Worm (Caenorhabditis elegans): ENCODE results near the gene C46F11.5.

The C46F11.5 gene

DNA sequence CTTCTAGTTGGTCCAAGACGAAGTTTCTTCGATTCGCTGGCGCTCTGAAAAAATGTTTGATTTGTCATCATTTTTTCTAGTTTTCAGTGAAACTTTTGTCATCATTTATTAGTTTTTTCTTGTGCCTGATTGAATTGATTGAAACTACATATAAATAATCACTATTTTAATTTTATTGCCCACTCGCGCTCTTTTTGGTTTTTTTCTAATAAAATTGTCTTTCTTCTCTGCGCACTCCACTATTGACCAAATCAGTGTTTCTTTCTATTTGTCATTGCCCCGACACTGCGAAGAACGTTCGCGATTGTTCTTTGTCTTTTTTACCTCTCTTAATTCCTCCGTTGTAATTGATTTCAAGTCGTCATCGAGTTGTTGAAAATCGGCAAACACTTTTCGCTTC lies 7.1 kb downstream of the C46F11.5 start:
- TF ChIP-seq pha-4 (tag; optimal IDR thresholded peaks at IDR 0.05) (peak; percentile 78), elt-1 (tag; optimal IDR thresholded peaks at IDR 0.05) (no peak), ama-1 (optimal IDR thresholded peaks at IDR 0.05) (no peak), nhr-23 (tag; optimal IDR thresholded peaks at IDR 0.05) (no peak), skn-1 (tag; optimal IDR thresholded peaks at IDR 0.05) (peak; percentile 51), snpc-4 (tag; optimal IDR thresholded peaks at IDR 0.05) (no peak), nhr-11 (tag; optimal IDR thresholded peaks at IDR 0.05) (no peak), egl-27 (tag; optimal IDR thresholded peaks at IDR 0.05) (no peak), nhr-67 (tag; optimal IDR thresholded peaks at IDR 0.05) (no peak), nfya-1 (tag; optimal IDR thresholded peaks at IDR 0.05; ENCODE audit: insufficient read depth) (no peak), aly-2 (tag; optimal IDR thresholded peaks at IDR 0.05) (no peak), ZK546.5 (tag; optimal IDR thresholded peaks at IDR 0.05) (no peak), pqm-1 (tag; optimal IDR thresholded peaks at IDR 0.05) (peak; percentile 64), nhr-25 (tag; optimal IDR thresholded peaks at IDR 0.05) (peak; percentile 49), lsy-12 (tag; optimal IDR thresholded peaks at IDR 0.05) (no peak), nhr-76 (tag; optimal IDR thresholded peaks at IDR 0.05) (no peak), fkh-10 (GFP tag; optimal IDR thresholded peaks at IDR 0.05) (no peak), elt-2 (tag; optimal IDR thresholded peaks at IDR 0.05) (peak; percentile 72), tbx-2 (tag; optimal IDR thresholded peaks at IDR 0.05) (no peak), egl-5 (tag; optimal IDR thresholded peaks at IDR 0.05) (peak; percentile 11)

DNA sequence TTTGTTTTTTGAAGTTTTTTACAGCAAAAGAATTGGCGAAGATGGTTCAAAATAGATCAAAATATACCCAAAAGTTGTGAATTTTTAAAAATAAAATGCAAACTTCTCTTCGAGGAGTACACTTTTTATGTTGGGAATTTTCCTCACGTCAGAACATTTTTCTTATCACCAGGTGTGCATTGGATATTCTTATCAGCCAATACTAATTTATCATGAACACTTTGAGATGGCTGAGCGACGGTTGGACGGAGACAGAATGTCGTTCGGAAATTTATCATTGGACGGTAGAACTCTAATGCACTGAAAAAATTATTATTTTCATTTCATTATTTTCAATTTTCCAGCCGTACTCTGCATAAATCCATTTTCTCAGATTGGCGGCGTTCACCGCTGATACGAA lies 8.1 kb downstream of the C46F11.5 start:
- TF ChIP-seq nhr-43 (tag; optimal IDR thresholded peaks at IDR 0.05; ENCODE audit: poor library complexity, severe bottlenecking) (no peak), ztf-4 (tag; optimal IDR thresholded peaks at IDR 0.05) (no peak), unc-62 (GFP tag; optimal IDR thresholded peaks at IDR 0.05) (no peak), nhr-67 (tag; optimal IDR thresholded peaks at IDR 0.05) (no peak), fkh-2 (tag; optimal IDR thresholded peaks at IDR 0.05) (no peak), nhr-23 (tag; optimal IDR thresholded peaks at IDR 0.05) (no peak), fos-1 (tag; optimal IDR thresholded peaks at IDR 0.05) (no peak), elt-2 (tag; optimal IDR thresholded peaks at IDR 0.05) (peak; percentile 79), pqm-1 (tag; optimal IDR thresholded peaks at IDR 0.05) (peak; percentile 9), mdl-1 (tag; optimal IDR thresholded peaks at IDR 0.05) (no peak), elt-1 (tag; optimal IDR thresholded peaks at IDR 0.05) (no peak)

DNA sequence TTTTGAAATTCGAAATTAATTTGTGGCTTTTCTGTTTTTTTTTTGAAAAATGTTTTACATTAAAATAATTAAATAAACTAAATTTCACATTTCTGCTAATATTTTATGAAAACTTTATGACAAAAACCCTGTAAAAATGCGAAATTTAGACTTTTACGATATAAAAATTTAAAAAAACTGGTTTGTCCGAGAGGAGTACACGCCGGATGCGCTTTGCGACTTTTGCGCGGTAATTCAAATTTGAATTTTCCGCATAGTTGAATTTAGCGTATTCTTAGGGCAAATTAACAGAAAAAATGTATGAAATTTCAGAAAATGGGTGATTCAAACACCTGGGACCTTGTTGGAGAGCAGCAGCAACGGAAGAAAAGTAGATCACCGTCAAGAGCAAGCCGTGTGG lies 13.3 kb downstream of the C46F11.5 start, which contains the start of gene unc-93:
unc-93 (plus strand) TSS at position 301 of the 400 bp plus-strand sequence.
- no peak for TF ChIP-seq fkh-10 (GFP tag; optimal IDR thresholded peaks at IDR 0.05)
- no peak for TF ChIP-seq unc-62 (GFP tag; optimal IDR thresholded peaks at IDR 0.05)
- no peak for TF ChIP-seq nfya-1 (tag; optimal IDR thresholded peaks at IDR 0.05; ENCODE audit: insufficient read depth)
- TF ChIP-seq egl-5 (tag; optimal IDR thresholded peaks at IDR 0.05): no peak
- TF ChIP-seq nhr-28 (tag; optimal IDR thresholded peaks at IDR 0.05): no peak
- no peak for TF ChIP-seq lsy-12 (tag; optimal IDR thresholded peaks at IDR 0.05)
- TF ChIP-seq jun-1 (tag; optimal IDR thresholded peaks at IDR 0.05): no peak
- TF ChIP-seq lin-15B (tag; optimal IDR thresholded peaks at IDR 0.05): no peak
- TF ChIP-seq nhr-237 (tag; optimal IDR thresholded peaks at IDR 0.05): no peak
- TF ChIP-seq mdl-1 (tag; optimal IDR thresholded peaks at IDR 0.05): no peak
- no peak for TF ChIP-seq hmg-11 (tag; optimal IDR thresholded peaks at IDR 0.05)
- no peak for TF ChIP-seq egl-27 (tag; optimal IDR thresholded peaks at IDR 0.05)
- no peak for TF ChIP-seq eor-1 (tag; optimal IDR thresholded peaks at IDR 0.05)
- no peak for TF ChIP-seq elt-2 (tag; optimal IDR thresholded peaks at IDR 0.05)
- TF ChIP-seq aly-2 (tag; optimal IDR thresholded peaks at IDR 0.05): no peak
- no peak for TF ChIP-seq ztf-11 (tag; optimal IDR thresholded peaks at IDR 0.05)
- no peak for TF ChIP-seq mml-1 (tag; optimal IDR thresholded peaks at IDR 0.05)
- TF ChIP-seq ceh-16 (tag; optimal IDR thresholded peaks at IDR 0.05): no peak
- no peak for TF ChIP-seq nhr-67 (tag; optimal IDR thresholded peaks at IDR 0.05)

DNA sequence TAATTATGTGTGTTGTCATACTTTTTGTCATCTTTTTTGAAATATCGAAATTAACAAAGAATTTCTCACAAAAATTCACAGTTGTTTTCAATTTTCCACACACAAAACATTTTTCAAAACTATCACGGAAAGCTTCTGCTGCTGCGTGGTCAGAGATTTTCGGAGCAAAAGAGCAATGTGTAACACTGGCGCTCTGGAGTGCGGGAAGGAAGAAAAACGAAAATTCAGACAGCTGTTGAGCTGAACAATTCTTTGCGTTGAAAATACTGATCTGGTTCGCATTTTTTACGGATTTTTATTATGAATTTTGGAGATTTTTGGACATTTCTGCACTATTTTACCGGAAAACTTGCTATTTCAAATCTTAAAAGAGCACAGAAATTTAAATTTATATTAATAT lies 13.8 kb downstream of the C46F11.5 start:
- TF ChIP-seq lin-39 (tag; optimal IDR thresholded peaks at IDR 0.05) (peak; percentile 3), fkh-2 (tag; optimal IDR thresholded peaks at IDR 0.05) (no peak), pha-4 (tag; optimal IDR thresholded peaks at IDR 0.05) (no peak), nhr-23 (tag; optimal IDR thresholded peaks at IDR 0.05) (no peak), ceh-28 (tag; optimal IDR thresholded peaks at IDR 0.05) (no peak), mml-1 (tag; optimal IDR thresholded peaks at IDR 0.05) (no peak)

Measured in whole organism, L3 larva.